Fruit fly (Drosophila melanogaster) whole organism, embryonic: ENCODE results near the gene CG32276.

Source experiments
- Atf3 ChIP-seq: fragments of 200-800 bp; sonication (Bioruptor generic); optimal IDR thresholded peaks from 3 replicates; lab custom pipeline; 2016; ENCODE audit warnings: missing biosample characterization, missing genetic modification characterization
- Awh ChIP-seq: fragments of 200-800 bp; sonication (Bioruptor generic); IDR thresholded peaks from 2 replicates; pipeline ENCODE4, ENCODE4 v1.3.6; 2022; ENCODE audit warnings: missing biosample characterization, missing genetic modification characterization
- BEAF-32 ChIP-seq: fragments of 200-800 bp; sonication (Bioruptor generic); optimal IDR thresholded peaks from 3 replicates; lab custom pipeline; 2017; ENCODE audit warnings: missing biosample characterization, missing genetic modification characterization, mild to moderate bottlenecking, moderate library complexity, missing genetic modification reagents
- BtbVII ChIP-seq: fragments of 200-800 bp; sonication (Bioruptor generic); optimal IDR thresholded peaks from 3 replicates; lab custom pipeline; 2017; ENCODE audit warnings: missing biosample characterization, mild to moderate bottlenecking, missing genetic modification characterization
- CG10147 ChIP-seq: fragments of 200-800 bp; sonication (Bioruptor generic); optimal IDR thresholded peaks from 2 replicates; lab custom pipeline; 2019; ENCODE audit warnings: missing biosample characterization, mild to moderate bottlenecking, missing genetic modification characterization, moderate library complexity
- CG10267 ChIP-seq: fragments of 200-800 bp; sonication (Bioruptor generic); optimal IDR thresholded peaks from 2 replicates; lab custom pipeline; 2018; ENCODE audit warnings: missing biosample characterization, mild to moderate bottlenecking, missing genetic modification characterization, moderate library complexity
- CG11085 ChIP-seq: fragments of 200-800 bp; sonication (Bioruptor generic); IDR thresholded peaks from 2 replicates; pipeline ENCODE4 v1.3.6; 2022; ENCODE audit warnings: missing biosample characterization, missing genetic modification characterization
- CG12744 ChIP-seq: fragments of 200-800 bp; sonication (Bioruptor generic); optimal IDR thresholded peaks from 2 replicates; lab custom pipeline; 2016; ENCODE audit warnings: missing biosample characterization, missing genetic modification characterization
- CG14441 ChIP-seq: fragments of 200-800 bp; sonication (Bioruptor generic); IDR thresholded peaks from 2 replicates; pipeline ENCODE4 v1.3.6; 2022; ENCODE audit warnings: missing biosample characterization, missing genetic modification characterization
- CG1647 ChIP-seq: fragments of 200-800 bp; sonication (Bioruptor generic); optimal IDR thresholded peaks from 3 replicates; lab custom pipeline; 2016; ENCODE audit warnings: missing biosample characterization, missing genetic modification characterization
- CG17912 ChIP-seq: fragments of 200-800 bp; sonication (Bioruptor generic); optimal IDR thresholded peaks from 2 replicates; lab custom pipeline; 2018; ENCODE audit warnings: missing biosample characterization, mild to moderate bottlenecking, missing genetic modification characterization
- CG1832 ChIP-seq: fragments of 200-800 bp; sonication (Bioruptor generic); optimal IDR thresholded peaks from 2 replicates; lab custom pipeline; 2017; ENCODE audit warnings: missing biosample characterization, mild to moderate bottlenecking, missing genetic modification characterization, inconsistent platforms
- CG2678 ChIP-seq: fragments of 200-800 bp; sonication (Bioruptor generic); optimal IDR thresholded peaks from 3 replicates; lab custom pipeline; 2019; ENCODE audit warnings: missing biosample characterization, mild to moderate bottlenecking, missing genetic modification characterization, moderate library complexity
- CG3163 ChIP-seq: fragments of 200-800 bp; sonication (Bioruptor generic); optimal IDR thresholded peaks from 3 replicates; lab custom pipeline; 2016; ENCODE audit warnings: missing biosample characterization, missing genetic modification characterization
- CG3847 ChIP-seq: fragments of 200-800 bp; sonication (Bioruptor generic); IDR thresholded peaks from 2 replicates; pipeline ENCODE4 v1.3.6; 2022; ENCODE audit warnings: missing biosample characterization, missing genetic modification characterization
- CG4404 ChIP-seq: fragments of 200-800 bp; sonication (Bioruptor generic); IDR thresholded peaks from 2 replicates; pipeline ENCODE4 v1.3.6; 2022; ENCODE audit warnings: missing biosample characterization, missing genetic modification characterization
- CG4617 ChIP-seq: fragments of 200-800 bp; sonication (Bioruptor generic); optimal IDR thresholded peaks from 3 replicates; lab custom pipeline; 2016; ENCODE audit warnings: missing biosample characterization, missing genetic modification characterization, borderline replicate concordance
- CG5245 ChIP-seq: fragments of 200-800 bp; sonication (Bioruptor generic); optimal IDR thresholded peaks from 3 replicates; lab custom pipeline; 2016; ENCODE audit warnings: missing biosample characterization, missing genetic modification characterization
- CG7372 ChIP-seq: fragments of 200-800 bp; sonication (Bioruptor generic); IDR thresholded peaks from 2 replicates; pipeline ENCODE4 v1.3.6; 2022; ENCODE audit warnings: missing biosample characterization, missing genetic modification characterization
- CG7987 ChIP-seq: fragments of 200-800 bp; sonication (Bioruptor generic); optimal IDR thresholded peaks from 2 replicates; lab custom pipeline; 2018; ENCODE audit warnings: missing biosample characterization, mild to moderate bottlenecking, missing genetic modification characterization, moderate library complexity
- CG8281 ChIP-seq: fragments of 200-800 bp; sonication (Bioruptor generic); optimal IDR thresholded peaks from 2 replicates; lab custom pipeline; 2018; ENCODE audit warnings: missing biosample characterization, mild to moderate bottlenecking, missing genetic modification characterization, moderate library complexity
- Deaf1 ChIP-seq: fragments of 200-800 bp; optimal IDR thresholded peaks from 3 replicates; lab custom pipeline; 2019; ENCODE audit warnings: missing biosample characterization, mild to moderate bottlenecking, missing genetic modification characterization, moderate library complexity
- Gsc ChIP-seq: fragments of 200-800 bp; sonication (Bioruptor generic); IDR thresholded peaks from 2 replicates; pipeline ENCODE4 v1.3.6; 2022; ENCODE audit warnings: missing biosample characterization, missing genetic modification characterization
- Lpt ChIP-seq: fragments of >200 bp; optimal IDR thresholded peaks from 2 replicates; lab custom pipeline; 2018; ENCODE audit warnings: missing biosample characterization, missing genetic modification characterization
- MBD-R2 ChIP-seq: fragments of 200-800 bp; sonication (Bioruptor generic); IDR thresholded peaks from 2 replicates; pipeline ENCODE4 v1.3.6; 2022; ENCODE audit warnings: missing biosample characterization, missing genetic modification characterization
- Mrtf ChIP-seq: fragments of 200-800 bp; sonication (Bioruptor generic); IDR thresholded peaks from 3 replicates; pipeline ENCODE4 v1.3.6; 2022; ENCODE audit warnings: missing biosample characterization, missing genetic modification characterization
- Rfx ChIP-seq: fragments of 200-800 bp; sonication (Bioruptor generic); IDR thresholded peaks from 2 replicates; pipeline ENCODE4 v1.3.6; 2022; ENCODE audit warnings: missing biosample characterization, missing genetic modification characterization
- Taf1 ChIP-seq: fragments of 200-800 bp; sonication (Bioruptor generic); IDR thresholded peaks from 2 replicates; pipeline ENCODE4 v1.3.6; 2022; ENCODE audit warnings: missing biosample characterization, missing genetic modification characterization
- Usf ChIP-seq: fragments of 200-800 bp; sonication (Bioruptor generic); optimal IDR thresholded peaks from 2 replicates; lab custom pipeline; 2017; ENCODE audit warnings: missing genotype, missing biosample characterization, missing genetic modification characterization
- Vsx1 ChIP-seq: fragments of 200-800 bp; sonication (Bioruptor generic); optimal IDR thresholded peaks from 2 replicates; lab custom pipeline; 2017; ENCODE audit warnings: missing biosample characterization, mild to moderate bottlenecking, missing genetic modification characterization, missing genetic modification reagents
- btn ChIP-seq: fragments of 200-800 bp; sonication (Bioruptor generic); optimal IDR thresholded peaks from 2 replicates; lab custom pipeline; 2016; ENCODE audit warnings: missing biosample characterization, missing genetic modification characterization
- cato ChIP-seq: fragments of 200-800 bp; sonication (Bioruptor generic); optimal IDR thresholded peaks from 2 replicates; lab custom pipeline; 2016; ENCODE audit warnings: missing biosample characterization, missing genetic modification characterization, borderline replicate concordance
- crol ChIP-seq: fragments of 200-800 bp; sonication (Bioruptor generic); IDR thresholded peaks from 2 replicates; pipeline ENCODE4 v1.3.6; 2022; ENCODE audit warnings: missing biosample characterization, missing genetic modification characterization
- gce ChIP-seq: fragments of 200-800 bp; sonication (Bioruptor generic); IDR thresholded peaks from 3 replicates; pipeline ENCODE4 v1.3.6; 2022; ENCODE audit warnings: missing biosample characterization, missing genetic modification characterization
- hth ChIP-seq: fragments of >200 bp; optimal IDR thresholded peaks from 2 replicates; lab custom pipeline; 2017; ENCODE audit warnings: inconsistent platforms
- knrl ChIP-seq: fragments of 200-800 bp; sonication (Bioruptor generic); IDR thresholded peaks from 3 replicates; pipeline ENCODE4 v1.3.6; 2022; ENCODE audit warnings: missing biosample characterization, missing genetic modification characterization; ENCODE audit not compliant: partially characterized antibody
- lmd ChIP-seq: fragments of 200-800 bp; sonication (Bioruptor generic); IDR thresholded peaks from 2 replicates; pipeline ENCODE4 v1.3.6; 2022; ENCODE audit warnings: missing biosample characterization, missing genetic modification characterization
- maf-S ChIP-seq: fragments of 200-800 bp; sonication (Bioruptor generic); optimal IDR thresholded peaks from 2 replicates; lab custom pipeline; 2016; ENCODE audit warnings: missing biosample characterization, missing genetic modification characterization
- nmo ChIP-seq: fragments of 200-800 bp; sonication (Bioruptor generic); optimal IDR thresholded peaks from 2 replicates; lab custom pipeline; 2018; ENCODE audit warnings: missing biosample characterization, mild to moderate bottlenecking, missing genetic modification characterization, moderate library complexity
- p53 ChIP-seq: fragments of 200-800 bp; sonication (Bioruptor generic); optimal IDR thresholded peaks from 2 replicates; lab custom pipeline; 2016; ENCODE audit warnings: missing biosample characterization, missing genetic modification characterization
- pita ChIP-seq: fragments of 200-800 bp; sonication (Bioruptor generic); optimal IDR thresholded peaks from 2 replicates; lab custom pipeline; 2017; ENCODE audit warnings: missing biosample characterization, mild to moderate bottlenecking, missing genetic modification characterization
- ranshi ChIP-seq: fragments of 200-800 bp; sonication (Bioruptor generic); IDR thresholded peaks from 2 replicates; pipeline ENCODE4 v1.3.6; 2022; ENCODE audit warnings: missing biosample characterization, missing genetic modification characterization
- row ChIP-seq: fragments of 200-800 bp; sonication (Bioruptor generic); IDR thresholded peaks from 3 replicates; pipeline ENCODE4 v1.3.6; 2022; ENCODE audit warnings: missing biosample characterization, missing genetic modification characterization
- sd ChIP-seq: fragments of 200-800 bp; sonication (Bioruptor generic); optimal IDR thresholded peaks from 3 replicates; lab custom pipeline; 2018; ENCODE audit warnings: missing biosample characterization, mild to moderate bottlenecking, missing genetic modification characterization, moderate library complexity
- sens-2 ChIP-seq: fragments of 200-800 bp; sonication (Bioruptor generic); IDR thresholded peaks from 2 replicates; pipeline ENCODE4 v1.3.6; 2022; ENCODE audit warnings: missing biosample characterization, missing genetic modification characterization
- sima ChIP-seq: fragments of 200-800 bp; sonication (Bioruptor generic); optimal IDR thresholded peaks from 2 replicates; lab custom pipeline; 2016; ENCODE audit warnings: missing biosample characterization, missing genetic modification characterization
- tap ChIP-seq: fragments of 200-800 bp; optimal IDR thresholded peaks from 3 replicates; lab custom pipeline; 2019; ENCODE audit warnings: missing biosample characterization, mild to moderate bottlenecking, missing genetic modification characterization, moderate library complexity
- toy ChIP-seq: fragments of 200-800 bp; sonication (Bioruptor generic); IDR thresholded peaks from 2 replicates; pipeline ENCODE4 v1.3.6; 2022; ENCODE audit warnings: missing biosample characterization, missing genetic modification characterization
- trh ChIP-seq: fragments of 200-800 bp; sonication (Bioruptor generic); optimal IDR thresholded peaks from 2 replicates; lab custom pipeline; 2016; ENCODE audit warnings: missing biosample characterization, missing genetic modification characterization
- unc-4 ChIP-seq: fragments of 200-800 bp; sonication (Bioruptor generic); IDR thresholded peaks from 2 replicates; pipeline ENCODE4 v1.3.6; 2022; ENCODE audit warnings: missing biosample characterization, missing genetic modification characterization; ENCODE audit not compliant: partially characterized antibody
- vnd ChIP-seq: fragments of 200-800 bp; sonication (Bioruptor generic); IDR thresholded peaks from 3 replicates; pipeline ENCODE4 v1.3.6; 2022; ENCODE audit warnings: missing biosample characterization, missing genetic modification characterization; ENCODE audit not compliant: partially characterized antibody

The CG32276 gene

dm6 chr3L:3239033-3239752, 40.3 kb upstream of the CG32276 start, which contains the start of gene CG17746 (continued):
- TF ChIP-seq CG17912 (GFP tag; lab: Kevin White, UChicago) (peak; percentile 69), Mrtf (GFP tag; lab: Robert Waterston, UW) (no peak), sd (no peak), CG1832 (GFP tag; lab: Kevin White, UChicago) (no peak), CG7987 (GFP tag; lab: Kevin White, UChicago) (peak; percentile 58), CG5245 (GFP tag; lab: Kevin White, UChicago) (no peak), Atf3 (GFP tag; lab: Kevin White, UChicago) (no peak), CG4617 (peak; percentile 91), nmo (GFP tag; lab: Kevin White, UChicago) (peak; percentile 43), CG11085 (GFP tag; lab: Robert Waterston, UW) (no peak), BtbVII (GFP tag; lab: Kevin White, UChicago) (peak; percentile 0), sens-2 (GFP tag; lab: Robert Waterston, UW) (no peak), Deaf1 (tag; lab: Kevin White, UChicago) (no peak), row (GFP tag; lab: Robert Waterston, UW) (no peak), maf-S (GFP tag; lab: Kevin White, UChicago) (peak; percentile 59), CG2678 (tag; lab: Kevin White, UChicago) (no peak), Taf1 (GFP tag; lab: Robert Waterston, UW) (no peak), toy (GFP tag; lab: Robert Waterston, UW) (no peak), CG1647 (GFP tag; lab: Kevin White, UChicago) (peak; percentile 15), Gsc (no peak), gce (GFP tag; lab: Robert Waterston, UW) (no peak), Awh (no peak), Lpt (GFP tag; lab: Kevin White, UChicago) (no peak), vnd (GFP tag; lab: Robert Waterston, UW) (no peak), CG4404 (GFP tag; lab: Robert Waterston, UW) (no peak), CG7372 (GFP tag; lab: Robert Waterston, UW) (no peak), hth (lab: Kevin White, UChicago) (no peak), CG8281 (tag; lab: Kevin White, UChicago) (no peak), CG14441 (GFP tag; lab: Robert Waterston, UW) (no peak), lmd (no peak; the same call in 1 of the 2 replicates), tap (tag; lab: Kevin White, UChicago) (no peak), CG12744 (peak; percentile 50), p53 (GFP tag; lab: Kevin White, UChicago) (peak; percentile 59), Rfx (peak; percentile 79), trh (GFP tag; lab: Kevin White, UChicago) (no peak), crol (no peak), Usf (GFP tag; lab: Kevin White, UChicago) (no peak), CG10267 (tag; lab: Kevin White, UChicago) (peak; percentile 98), CG10147 (GFP tag; lab: Kevin White, UChicago) (no peak), cato (GFP tag; lab: Kevin White, UChicago) (no peak), unc-4 (GFP tag; lab: Robert Waterston, UW) (peak; percentile 41; the same call in 1 of the 2 replicates), ranshi (GFP tag; lab: Robert Waterston, UW) (no peak), MBD-R2 (peak; percentile 80), pita (GFP tag; lab: Kevin White, UChicago) (peak; percentile 66), BEAF-32 (GFP tag; lab: Kevin White, UChicago) (peak; percentile 48), CG3163 (GFP tag; lab: Kevin White, UChicago) (no peak), CG3847 (GFP tag; lab: Robert Waterston, UW) (peak; percentile 91), btn (no peak), sima (GFP tag; lab: Kevin White, UChicago) (no peak), Vsx1 (GFP tag; lab: Kevin White, UChicago) (no peak), knrl (GFP tag; lab: Robert Waterston, UW) (peak; percentile 43; the same call in 1 of the 3 replicates)
